Fruit fly (Drosophila melanogaster) whole organism, embryonic: ENCODE data around the gene Or94b.

Experiments
- CG16863 ChIP-seq: fragments of 200-800 bp; sonication (Bioruptor generic); optimal IDR thresholded peaks from 3 replicates; lab custom pipeline; 2016; ENCODE audit warnings: missing biosample characterization, missing genetic modification characterization
- CG18011 ChIP-seq: fragments of 200-800 bp; sonication (Bioruptor generic); optimal IDR thresholded peaks from 2 replicates; lab custom pipeline; 2017; ENCODE audit warnings: missing biosample characterization, missing genetic modification characterization, mild to moderate bottlenecking, moderate library complexity, missing genotype
- CG3838 ChIP-seq: fragments of 200-800 bp; sonication (Bioruptor generic); optimal IDR thresholded peaks from 3 replicates; lab custom pipeline; 2016; ENCODE audit warnings: missing biosample characterization, missing genetic modification characterization
- Hand ChIP-seq: fragments of 200-800 bp; sonication (Bioruptor generic); optimal IDR thresholded peaks from 2 replicates; lab custom pipeline; 2017; ENCODE audit warnings: mild to moderate bottlenecking, missing biosample characterization, missing genetic modification reagents, missing genetic modification characterization
- Ssrp ChIP-seq: fragments of 200-800 bp; sonication (Bioruptor generic); optimal IDR thresholded peaks from 2 replicates; lab custom pipeline; 2018; ENCODE audit warnings: missing biosample characterization, mild to moderate bottlenecking, missing genetic modification characterization, moderate library complexity
- br ChIP-seq: fragments of >200 bp; optimal IDR thresholded peaks from 2 replicates; lab custom pipeline; 2017
- dmrt99B ChIP-seq: fragments of 200-800 bp; sonication (Bioruptor generic); optimal IDR thresholded peaks from 2 replicates; lab custom pipeline; 2018; ENCODE audit warnings: missing biosample characterization, mild to moderate bottlenecking, missing genetic modification characterization, moderate library complexity
- pfk ChIP-seq: fragments of 200-800 bp; sonication (Bioruptor generic); optimal IDR thresholded peaks from 2 replicates; lab custom pipeline; 2018; ENCODE audit warnings: missing biosample characterization, mild to moderate bottlenecking, missing genetic modification characterization, moderate library complexity
- tap ChIP-seq: fragments of 200-800 bp; optimal IDR thresholded peaks from 3 replicates; lab custom pipeline; 2019; ENCODE audit warnings: missing biosample characterization, mild to moderate bottlenecking, missing genetic modification characterization, moderate library complexity
- twi ChIP-seq: fragments of 200-800 bp; optimal IDR thresholded peaks from 2 replicates; lab custom pipeline; 2019; ENCODE audit warnings: missing biosample characterization, mild to moderate bottlenecking, missing genetic modification characterization, moderate library complexity

DNA sequence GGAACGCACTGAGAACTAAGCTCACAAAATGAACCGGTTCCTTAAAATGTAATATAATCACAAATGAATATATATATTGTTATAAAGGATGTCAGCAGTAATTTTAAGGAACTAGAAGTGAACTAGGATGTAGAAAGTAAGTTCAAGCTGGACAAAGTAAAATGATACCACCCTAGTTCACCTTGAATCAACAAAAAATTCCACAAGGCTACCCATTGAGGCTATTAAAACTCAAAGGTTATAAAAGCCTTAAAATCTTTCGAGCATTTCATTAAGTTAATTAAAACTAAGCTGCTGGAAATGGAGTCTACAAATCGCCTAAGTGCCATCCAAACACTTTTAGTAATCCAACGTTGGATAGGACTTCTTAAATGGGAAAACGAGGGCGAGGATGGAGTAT, at the start of gene Or94b:
- TF ChIP-seq dmrt99B (tag; lab: Kevin White, UChicago) (no peak), CG16863 (GFP tag; lab: Kevin White, UChicago) (no peak), twi (tag; lab: Kevin White, UChicago) (no peak), Ssrp (tag; lab: Kevin White, UChicago) (no peak), CG18011 (GFP tag; lab: Kevin White, UChicago) (no peak), Hand (no peak), CG3838 (GFP tag; lab: Kevin White, UChicago) (no peak), pfk (GFP tag; lab: Kevin White, UChicago) (no peak), br (no peak), tap (tag; lab: Kevin White, UChicago) (no peak)
